Fruit fly (Drosophila melanogaster) whole organism, adult: ENCODE results near the gene Csl4.

Experiments used
- CG12768 ChIP-seq: fragments of 200-800 bp; sonication (Bioruptor generic); optimal IDR thresholded peaks from 2 replicates; lab custom pipeline; 2017; ENCODE audit warnings: missing biosample characterization, missing genetic modification characterization, mild to moderate bottlenecking, moderate library complexity, missing genetic modification reagents
- CG1620 ChIP-seq: fragments of 200-800 bp; sonication (Bioruptor generic); optimal IDR thresholded peaks from 2 replicates; lab custom pipeline; 2016; ENCODE audit warnings: missing biosample characterization, missing genetic modification characterization
- CG33017 ChIP-seq: fragments of 200-800 bp; sonication (Bioruptor generic); optimal IDR thresholded peaks from 2 replicates; lab custom pipeline; 2018; ENCODE audit warnings: missing biosample characterization, mild to moderate bottlenecking, missing genetic modification characterization, moderate library complexity
- CG5204 ChIP-seq: fragments of 200-800 bp; sonication (Bioruptor generic); optimal IDR thresholded peaks from 2 replicates; lab custom pipeline; 2016; ENCODE audit warnings: missing biosample characterization, missing genetic modification characterization
- CG7045 ChIP-seq: fragments of 200-800 bp; sonication (Bioruptor generic); optimal IDR thresholded peaks from 2 replicates; lab custom pipeline; 2017; ENCODE audit warnings: missing biosample characterization, mild to moderate bottlenecking, missing genetic modification characterization
- CG7101 ChIP-seq: fragments of 200-800 bp; sonication (Bioruptor generic); optimal IDR thresholded peaks from 2 replicates; lab custom pipeline; 2018; ENCODE audit warnings: missing biosample characterization, mild to moderate bottlenecking, missing genetic modification characterization, moderate library complexity
- Crg-1 ChIP-seq: fragments of 200-800 bp; sonication (Bioruptor generic); optimal IDR thresholded peaks from 2 replicates; lab custom pipeline; 2016; ENCODE audit warnings: missing biosample characterization, missing genetic modification characterization
- Mnt ChIP-seq: fragments of 200-800 bp; sonication (Bioruptor generic); optimal IDR thresholded peaks from 2 replicates; lab custom pipeline; 2016; ENCODE audit warnings: missing biosample characterization, mild to moderate bottlenecking, missing genetic modification characterization
- cic ChIP-seq: fragments of 200-800 bp; sonication (Bioruptor generic); optimal IDR thresholded peaks from 2 replicates; lab custom pipeline; 2017; ENCODE audit warnings: missing biosample characterization, mild to moderate bottlenecking, missing genetic modification characterization, moderate library complexity
- cnc ChIP-seq, 2 experiments: fragments of >200 bp; optimal IDR thresholded peaks; 2 replicates each; lab custom pipeline; 2017
- kay ChIP-seq: fragments of 200-800 bp; sonication (Bioruptor generic); peaks from one replicate; lab custom pipeline; 2016; ENCODE audit warnings: missing biosample characterization, missing genetic modification characterization, borderline replicate concordance
- ovo ChIP-seq: fragments of 200-800 bp; sonication (Bioruptor generic); optimal IDR thresholded peaks from 2 replicates; lab custom pipeline; 2016; ENCODE audit warnings: missing biosample characterization, missing genetic modification characterization
- pad ChIP-seq: fragments of 200-800 bp; sonication (Bioruptor generic); optimal IDR thresholded peaks from 3 replicates; lab custom pipeline; 2017; ENCODE audit warnings: missing biosample characterization, missing genetic modification characterization, mild to moderate bottlenecking, moderate library complexity, missing genetic modification reagents
- tj ChIP-seq: fragments of 200-800 bp; sonication (Bioruptor generic); optimal IDR thresholded peaks from 3 replicates; lab custom pipeline; 2017; ENCODE audit warnings: missing biosample characterization, mild to moderate bottlenecking, missing genetic modification characterization, moderate library complexity

Gene Csl4

dm6 chr2L:11081337-11081736 is 42.0 kb downstream of the Csl4 start, which contains the start of gene AstC:
Gene AstC (minus strand): TSS chr2L:11081399.
- no peak for TF ChIP-seq CG33017 (tag; lab: Kevin White, UChicago)

- no peak for TF ChIP-seq CG7045 (GFP tag; lab: Kevin White, UChicago)
- TF ChIP-seq CG1620, result no peak
- TF ChIP-seq cnc (optimal IDR thresholded peaks at IDR 0.05; lab: Kevin White, UChicago), result no peak
- no peak for TF ChIP-seq cic (GFP tag; lab: Kevin White, UChicago)
These were observed 48.3 kb downstream of the Csl4 start, which contains the start of gene CG43725 for dm6 chr2L:11075114-11075513. Gene CG43725 (plus strand): TSS chr2L:11075513.

- TF ChIP-seq cnc (optimal IDR thresholded peaks at IDR 0.05; lab: Kevin White, UChicago), result no peak
These were observed 49.4 kb downstream of the Csl4 start for dm6 chr2L:11073947-11074346.

- TF ChIP-seq CG5204, result no peak
- no peak for TF ChIP-seq Mnt (GFP tag; lab: Kevin White, UChicago)
- no peak for TF ChIP-seq Crg-1 (GFP tag; lab: Kevin White, UChicago)
- TF ChIP-seq ovo (GFP tag; lab: Kevin White, UChicago), result no peak
- no peak for TF ChIP-seq kay (GFP tag; lab: Kevin White, UChicago)
- TF ChIP-seq CG33017 (tag; lab: Kevin White, UChicago), result no peak
- no peak for TF ChIP-seq pad
- no peak for TF ChIP-seq CG1620
- no peak for TF ChIP-seq CG7101 (tag; lab: Kevin White, UChicago)
- TF ChIP-seq CG12768 (GFP tag; lab: Kevin White, UChicago), result no peak
- no peak for TF ChIP-seq tj
These were observed 50.5 kb downstream of the Csl4 start for dm6 chr2L:11072880-11073279.
